Worm (Caenorhabditis elegans): ENCODE data around the gene H40L08.1.

H40L08.1 gene

ce11 chrX:15112172-15112571, 28.3 kb upstream of the H40L08.1 start (continued):
- TF ChIP-seq cebp-2 (GFP tag; IDR thresholded peaks at IDR 0.05), result no peak
- TF ChIP-seq snpc-4 (GFP tag; optimal IDR thresholded peaks at IDR 0.05), result no peak
- peak in 2 of 4 experiments; percentile 34 to 71 for TF ChIP-seq snpc-4 (tag; optimal IDR thresholded peaks at IDR 0.05)
- TF ChIP-seq madf-6 (GFP tag; IDR thresholded peaks at IDR 0.05), result no peak

- TF ChIP-seq zfh-2 (GFP tag; conservative IDR thresholded peaks at IDR 0.05) (peak; percentile 77), T07F8.4 (tag; optimal IDR thresholded peaks at IDR 0.05) (no peak)
Measured at ce11 chrX:15107747-15108252, 23.9 kb upstream of the H40L08.1 start, which contains the start of gene mlt-9. TSS of gene mlt-9 (minus strand) at chrX:15107797.

- TF ChIP-seq lsy-27 (tag; optimal IDR thresholded peaks at IDR 0.05; ENCODE audit: borderline replicate concordance, insufficient read depth) (no peak), F37B4.10 (GFP tag; IDR thresholded peaks at IDR 0.05) (no peak), Y56A3A.18 (GFP tag; IDR thresholded peaks at IDR 0.05) (no peak), repo-1 (tag; optimal IDR thresholded peaks at IDR 0.05) (no peak), snpc-4 (GFP tag; optimal IDR thresholded peaks at IDR 0.05) (no peak), snpc-4 (tag; optimal IDR thresholded peaks at IDR 0.05) (no peak), lin-35 (GFP tag; optimal IDR thresholded peaks at IDR 0.05) (no peak)
Measured at ce11 chrX:15104963-15105493, 21.1 kb upstream of the H40L08.1 start.

ce11 chrX:15103481-15103880, 19.6 kb upstream of the H40L08.1 start:
- TF ChIP-seq madf-3 (GFP tag; IDR thresholded peaks at IDR 0.05) (no peak), egl-18 (GFP tag; IDR thresholded peaks at IDR 0.05) (no peak), cebp-2 (GFP tag; IDR thresholded peaks at IDR 0.05) (0 out of 2 replicates have a peak, but pooled peaks have one; percentile 24), B0336.3 (GFP tag; IDR thresholded peaks at IDR 0.05) (no peak)

ce11 chrX:15100369-15100963, 16.6 kb upstream of the H40L08.1 start, which contains the start of gene dhhc-1:
TSS of gene dhhc-1 (minus strand) at chrX:15100419.
- TF ChIP-seq ceh-27 (GFP tag; optimal IDR thresholded peaks at IDR 0.05) (peak; percentile 54), nhr-80 (tag; optimal IDR thresholded peaks at IDR 0.05) (peak; percentile 56), ceh-91 (GFP tag; IDR thresholded peaks at IDR 0.05) (no peak), dox-1 (GFP tag; IDR thresholded peaks at IDR 0.05) (peak; percentile 54; the same call in 1 of the 2 replicates), lin-54 (GFP tag; optimal IDR thresholded peaks at IDR 0.05) (no peak), cebp-2 (GFP tag; IDR thresholded peaks at IDR 0.05) (no peak), T07F8.4 (tag; optimal IDR thresholded peaks at IDR 0.05) (no peak), hmg-1.2 (GFP tag; IDR thresholded peaks at IDR 0.05) (peak; percentile 84), pbrm-1 (GFP tag; IDR thresholded peaks at IDR 0.05) (no peak)

ce11 chrX:15097763-15098162, 13.9 kb upstream of the H40L08.1 start, which contains the start of gene F09B12.3:
TSS of gene F09B12.3 (minus strand) at chrX:15097954.
- TF ChIP-seq nhr-80 (tag; optimal IDR thresholded peaks at IDR 0.05) (peak; percentile 54), let-607 (tag; optimal IDR thresholded peaks at IDR 0.05) (no peak)

- peak; percentile 62 for TF ChIP-seq nhr-80 (tag; optimal IDR thresholded peaks at IDR 0.05)
- no peak for TF ChIP-seq lsy-27 (tag; optimal IDR thresholded peaks at IDR 0.05; ENCODE audit: borderline replicate concordance, insufficient read depth)
- no peak for TF ChIP-seq hlh-26 (GFP tag; conservative IDR thresholded peaks at IDR 0.05)
- no peak for TF ChIP-seq fkh-3 (tag; optimal IDR thresholded peaks at IDR 0.05)
- TF ChIP-seq snpc-4 (GFP tag; optimal IDR thresholded peaks at IDR 0.05), result no peak
- TF ChIP-seq snpc-4 (tag; optimal IDR thresholded peaks at IDR 0.05), result no peak
- TF ChIP-seq hrde-1 (tag; optimal IDR thresholded peaks at IDR 0.05; ENCODE audit: borderline replicate concordance), result no peak
- TF ChIP-seq ets-4 (GFP tag; optimal IDR thresholded peaks at IDR 0.05), result no peak
- no peak for TF ChIP-seq Y53F4B.3 (GFP tag; IDR thresholded peaks at IDR 0.05)
Measured at ce11 chrX:15096277-15096676, 12.4 kb upstream of the H40L08.1 start.
